Worm (Caenorhabditis elegans): ENCODE measurements around the gene C26H9A.3.

DNA sequence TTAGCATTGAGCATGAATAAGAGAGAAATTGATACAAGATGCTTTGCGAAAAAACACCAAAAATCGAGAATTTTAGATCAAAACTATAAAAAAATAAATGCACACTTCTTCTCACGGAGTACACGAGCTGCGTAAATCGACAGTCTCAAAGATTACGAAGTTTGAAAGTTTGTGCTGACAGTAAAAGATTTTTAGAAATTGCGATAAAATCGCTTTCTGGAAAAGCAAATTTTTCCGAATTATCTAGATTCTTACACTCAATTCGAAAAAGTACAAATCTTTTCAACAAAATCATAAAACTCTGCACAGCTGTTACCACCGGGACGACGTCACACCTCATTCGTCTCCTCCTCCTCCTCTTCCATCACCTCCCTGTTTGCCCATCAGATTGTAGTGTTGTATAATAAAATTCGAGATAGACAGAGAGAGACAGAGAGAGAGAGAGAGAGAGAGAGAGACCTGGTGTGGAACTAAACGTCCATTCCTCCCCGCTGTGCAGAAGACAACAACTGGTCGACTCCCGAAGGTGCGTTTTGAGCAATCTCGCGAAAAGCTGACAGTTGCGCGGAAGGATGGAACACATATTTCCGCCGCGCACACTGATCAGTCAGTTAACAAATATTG lies 24.0 kb downstream of the C26H9A.3 start:
- TF ChIP-seq dao-5 (tag; optimal IDR thresholded peaks at IDR 0.05), result no peak
- no peak for TF ChIP-seq W03F9.2 (tag; optimal IDR thresholded peaks at IDR 0.05)

All from whole organism, L4/young adult.